Fruit fly (Drosophila melanogaster): ENCODE results near the gene Reps.
A peak's percentile ranks its signal among the peaks of the same experiment; 100 is the strongest.

Reps gene

dm6 chr2L:11086357-11086924 is 20.0 kb downstream of the Reps start, which contains the start of gene CG16854:
Gene CG16854 (plus strand): TSS chr2L:11086721.
- no peak for TF ChIP-seq CG17801 (GFP tag; optimal IDR thresholded peaks at IDR 0.05; ENCODE audit: partially characterized antibody)

dm6 chr2L:11085129-11085528 is 21.3 kb downstream of the Reps start, which contains the start of gene AstCC:
Gene AstCC (minus strand): TSS chr2L:11085229.
- no peak for TF ChIP-seq CG17801 (GFP tag; optimal IDR thresholded peaks at IDR 0.05; ENCODE audit: partially characterized antibody)

dm6 chr2L:11082025-11082424 is 24.4 kb downstream of the Reps start:
- TF ChIP-seq CG17801 (GFP tag; optimal IDR thresholded peaks at IDR 0.05; ENCODE audit: partially characterized antibody), result no peak

dm6 chr2L:11081337-11081736 is 25.1 kb downstream of the Reps start, which contains the start of gene AstC:
Gene AstC (minus strand): TSS chr2L:11081399.
- no peak for TF ChIP-seq CG17801 (GFP tag; optimal IDR thresholded peaks at IDR 0.05; ENCODE audit: partially characterized antibody)

dm6 chr2L:11075114-11075513 is 31.3 kb downstream of the Reps start, which contains the start of gene CG43725:
Gene CG43725 (plus strand): TSS chr2L:11075513.
- no peak for TF ChIP-seq CG17801 (GFP tag; optimal IDR thresholded peaks at IDR 0.05; ENCODE audit: partially characterized antibody)

- TF ChIP-seq CG17801 (GFP tag; optimal IDR thresholded peaks at IDR 0.05; ENCODE audit: partially characterized antibody), result no peak
Observed at dm6 chr2L:11073947-11074346, 32.5 kb downstream of the Reps start.

dm6 chr2L:11072880-11073279 is 33.6 kb downstream of the Reps start:
- TF ChIP-seq CG17801 (GFP tag; optimal IDR thresholded peaks at IDR 0.05; ENCODE audit: partially characterized antibody), result no peak

- TF ChIP-seq CG17801 (GFP tag; optimal IDR thresholded peaks at IDR 0.05; ENCODE audit: partially characterized antibody), result no peak
Observed at dm6 chr2L:11072250-11072649, 34.2 kb downstream of the Reps start.

- TF ChIP-seq CG17801 (GFP tag; optimal IDR thresholded peaks at IDR 0.05; ENCODE audit: partially characterized antibody), result no peak
Observed at dm6 chr2L:11070862-11071261, 35.6 kb downstream of the Reps start, which contains the start of gene CG14915. Gene CG14915 (plus strand): TSS chr2L:11071027.

- TF ChIP-seq CG17801 (GFP tag; optimal IDR thresholded peaks at IDR 0.05; ENCODE audit: partially characterized antibody), result no peak
Observed at dm6 chr2L:11069475-11069874, 37.0 kb downstream of the Reps start.

- TF ChIP-seq CG17801 (GFP tag; optimal IDR thresholded peaks at IDR 0.05; ENCODE audit: partially characterized antibody), result no peak
Observed at dm6 chr2L:11068907-11069306, 37.5 kb downstream of the Reps start.

- no peak for TF ChIP-seq CG17801 (GFP tag; optimal IDR thresholded peaks at IDR 0.05; ENCODE audit: partially characterized antibody)
Observed at dm6 chr2L:11068441-11068840, 38.0 kb downstream of the Reps start.

dm6 chr2L:11067970-11068369 is 38.5 kb downstream of the Reps start:
- TF ChIP-seq CG17801 (GFP tag; optimal IDR thresholded peaks at IDR 0.05; ENCODE audit: partially characterized antibody), result no peak

- TF ChIP-seq CG17801 (GFP tag; optimal IDR thresholded peaks at IDR 0.05; ENCODE audit: partially characterized antibody), result peak; percentile 54
Observed at dm6 chr2L:11066887-11067459, 39.5 kb downstream of the Reps start, which contains the start of gene Samuel. Gene Samuel (minus strand): TSS chr2L:11066998.

- peak; percentile 59 for TF ChIP-seq CG17801 (GFP tag; optimal IDR thresholded peaks at IDR 0.05; ENCODE audit: partially characterized antibody)
Observed at dm6 chr2L:11065932-11066823, 40.3 kb downstream of the Reps start.

All from ovary, adult (tissue).